Worm (Caenorhabditis elegans): ENCODE results near the gene F02A9.1.

DNA sequence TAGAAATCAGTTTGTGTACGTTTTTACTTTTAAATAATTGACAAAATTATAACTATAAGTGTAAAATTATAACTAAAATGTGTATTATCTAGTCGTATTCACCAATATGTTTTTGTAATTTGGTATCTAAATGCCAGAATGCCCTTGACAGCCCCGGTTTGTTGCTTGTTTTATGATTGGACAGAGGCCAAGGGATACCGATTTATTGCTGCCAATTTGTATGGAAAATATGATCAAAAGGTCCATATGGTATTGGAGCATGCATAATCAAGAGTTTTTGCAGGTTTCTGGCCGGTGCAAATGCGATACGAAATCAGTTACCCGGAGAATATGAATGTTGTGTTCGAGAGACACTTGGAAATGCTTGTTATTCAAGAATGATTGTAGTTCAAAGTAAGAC is 38.1 kb upstream of the F02A9.1 start:
- TF ChIP-seq lin-35 (GFP tag; optimal IDR thresholded peaks at IDR 0.05) = no peak
- TF ChIP-seq F55B11.4 (tag; optimal IDR thresholded peaks at IDR 0.05; ENCODE audit: borderline replicate concordance, insufficient read depth) = no peak
- no peak for TF ChIP-seq pha-4 (tag; optimal IDR thresholded peaks at IDR 0.05)
- no peak for TF ChIP-seq cebp-1 (GFP tag; IDR thresholded peaks at IDR 0.05)
- no peak for TF ChIP-seq cebp-1 (tag; optimal IDR thresholded peaks at IDR 0.05)
- no peak for TF ChIP-seq rec-8 (tag; optimal IDR thresholded peaks at IDR 0.05)
- no peak for TF ChIP-seq nhr-90 (tag; optimal IDR thresholded peaks at IDR 0.05)
- no peak for TF ChIP-seq tbp1 (GFP tag; optimal IDR thresholded peaks at IDR 0.05)
- no peak for TF ChIP-seq snpc-4 (GFP tag; optimal IDR thresholded peaks at IDR 0.05)
- TF ChIP-seq snpc-4 (tag; optimal IDR thresholded peaks at IDR 0.05) = no peak
- TF ChIP-seq nhr-179 (tag; optimal IDR thresholded peaks at IDR 0.05) = no peak
- TF ChIP-seq lsl-1 (GFP tag; optimal IDR thresholded peaks at IDR 0.05) = no peak
